Worm (Caenorhabditis elegans) whole organism, L1 larva: Measurements from ENCODE around the gene C50F7.5.

Experiments
- C04F5.9 ChIP-seq: sonication (generic microtip); optimal IDR thresholded peaks from 2 replicates; lab custom pipeline; 2016; ENCODE audit warnings: missing genetic modification characterization, missing compliant biosample characterization
- C34B4.2 ChIP-seq: sonication (generic microtip); optimal IDR thresholded peaks from 2 replicates; lab custom pipeline; 2017; ENCODE audit warnings: mild to moderate bottlenecking, missing genetic modification characterization, missing compliant biosample characterization
- alr-1 ChIP-seq: fragments of 200-800 bp; sonication (Bioruptor generic); optimal IDR thresholded peaks from 2 replicates; lab custom pipeline; 2018; ENCODE audit warnings: borderline replicate concordance, mild to moderate bottlenecking, missing genetic modification characterization, missing compliant biosample characterization
- ceh-8 ChIP-seq: fragments of 200-800 bp; sonication (Bioruptor generic); optimal IDR thresholded peaks from 2 replicates; lab custom pipeline; 2018; ENCODE audit warnings: mild to moderate bottlenecking, missing genetic modification characterization, moderate library complexity, missing compliant biosample characterization
- ceh-82 ChIP-seq, 3 experiments: fragments of 150-350 bp in 1 of 3; sonication (generic microtip) in 2 of 3; optimal IDR thresholded peaks; 2 replicates each; lab custom pipeline; 2014 to 2017; ENCODE audit warnings: missing biosample characterization in 3 of 3, missing genetic modification characterization in 3 of 3
- dsc-1 ChIP-seq: sonication (generic microtip); optimal IDR thresholded peaks from 2 replicates; lab custom pipeline; 2016; ENCODE audit warnings: mild to moderate bottlenecking, missing genetic modification characterization, missing compliant biosample characterization
- efl-1 ChIP-seq, 4 experiments: fragments of 150-350 bp; optimal IDR thresholded peaks in 3 of 4; peaks in 1 of 4; 1 replicate in 1 of 4; 2 replicates in 3 of 4; lab custom pipeline; 2014; ENCODE audit warnings: missing biosample characterization in 2 of 4, missing genetic modification characterization in 2 of 4, missing genetic modification reagents in 2 of 4
- efl-3 ChIP-seq: fragments of 200-800 bp; sonication (Bioruptor generic); optimal IDR thresholded peaks from 2 replicates; lab custom pipeline; 2018; ENCODE audit warnings: mild to moderate bottlenecking, missing genetic modification characterization, missing compliant biosample characterization
- elt-2 ChIP-seq: sonication (generic microtip); optimal IDR thresholded peaks from 2 replicates; lab custom pipeline; 2016; ENCODE audit warnings: missing genetic modification characterization, mild to moderate bottlenecking, inconsistent platforms, missing compliant biosample characterization, missing genetic modification reagents
- fkh-10 ChIP-seq: sonication (generic microtip); optimal IDR thresholded peaks from 2 replicates; lab custom pipeline; 2017; ENCODE audit warnings: missing biosample characterization, missing genetic modification reagents, missing genetic modification characterization
- fkh-8 ChIP-seq: sonication (generic microtip); optimal IDR thresholded peaks from 2 replicates; lab custom pipeline; 2016; ENCODE audit warnings: mild to moderate bottlenecking, missing genetic modification characterization, missing compliant biosample characterization
- fos-1 ChIP-seq: fragments of 150-350 bp; optimal IDR thresholded peaks from 2 replicates; lab custom pipeline; 2014; ENCODE audit warnings: missing biosample characterization, missing genetic modification characterization
- grh-1 ChIP-seq: fragments of 200-800 bp; sonication (Bioruptor generic); IDR thresholded peaks from 2 replicates; pipeline ENCODE4 v1.3.6; 2022; ENCODE audit warnings: missing genetic modification reagents, missing genetic modification characterization, missing compliant biosample characterization
- hlh-17 ChIP-seq: fragments of 200-800 bp; sonication (Bioruptor generic); optimal IDR thresholded peaks from 2 replicates; lab custom pipeline; 2018; ENCODE audit warnings: missing genetic modification characterization, mild to moderate bottlenecking, missing compliant biosample characterization, moderate library complexity, borderline replicate concordance
- hpl-2 ChIP-seq: fragments of 150-350 bp; optimal IDR thresholded peaks from 2 replicates; lab custom pipeline; 2014; ENCODE audit warnings: missing biosample characterization, missing genetic modification reagents, missing genetic modification characterization
- irx-1 ChIP-seq: sonication (generic microtip); optimal IDR thresholded peaks from 2 replicates; lab custom pipeline; 2016; ENCODE audit warnings: missing genetic modification characterization, missing compliant biosample characterization
- jun-1 ChIP-seq: fragments of 150-350 bp; optimal IDR thresholded peaks from 2 replicates; lab custom pipeline; 2014; ENCODE audit warnings: missing biosample characterization, missing genetic modification reagents, missing genetic modification characterization
- lin-13 ChIP-seq: fragments of 150-350 bp; optimal IDR thresholded peaks from 2 replicates; lab custom pipeline; 2014; ENCODE audit warnings: missing biosample characterization, missing genetic modification reagents, missing genetic modification characterization
- lin-14 ChIP-seq: fragments of 200-800 bp; sonication (Bioruptor generic); optimal IDR thresholded peaks from 2 replicates; lab custom pipeline; 2018; ENCODE audit warnings: mild to moderate bottlenecking, missing genetic modification characterization, moderate library complexity, missing compliant biosample characterization
- lin-35 ChIP-seq, 2 experiments: fragments of 150-350 bp; optimal IDR thresholded peaks; 2 replicates each; lab custom pipeline; 2014; ENCODE audit warnings: missing biosample characterization in 2 of 2, missing genetic modification characterization in 2 of 2, missing genetic modification reagents in 2 of 2
- lir-3 ChIP-seq: sonication (generic microtip); optimal IDR thresholded peaks from 2 replicates; lab custom pipeline; 2016; ENCODE audit warnings: mild to moderate bottlenecking, missing genetic modification characterization, moderate library complexity, missing compliant biosample characterization; ENCODE audit not compliant: poor library complexity
- lsy-2 ChIP-seq, 2 experiments: fragments of 150-350 bp; optimal IDR thresholded peaks; 2 replicates each; lab custom pipeline; 2014; ENCODE audit warnings: missing biosample characterization in 2 of 2, missing genetic modification characterization in 2 of 2
- mef-2 ChIP-seq: fragments of 150-350 bp; optimal IDR thresholded peaks from 2 replicates; lab custom pipeline; 2014; ENCODE audit warnings: missing biosample characterization, missing genetic modification characterization
- nhr-12 ChIP-seq: sonication (generic microtip); optimal IDR thresholded peaks from 2 replicates; lab custom pipeline; 2017; ENCODE audit warnings: missing biosample characterization, missing genetic modification characterization
- nhr-19 ChIP-seq: fragments of 200-800 bp; sonication (Bioruptor generic); conservative IDR thresholded peaks from 2 replicates; pipeline ENCODE4 v1.3.6; 2022; ENCODE audit warnings: missing genetic modification characterization, missing compliant biosample characterization
- nhr-20 ChIP-seq: sonication (generic microtip); optimal IDR thresholded peaks from 2 replicates; lab custom pipeline; 2016; ENCODE audit warnings: mild to moderate bottlenecking, missing genetic modification characterization, missing compliant biosample characterization
- nhr-47 ChIP-seq: sonication (generic microtip); optimal IDR thresholded peaks from 2 replicates; lab custom pipeline; 2016; ENCODE audit warnings: mild to moderate bottlenecking, missing genetic modification characterization, moderate library complexity, missing compliant biosample characterization
- nhr-71 ChIP-seq: sonication (generic microtip); optimal IDR thresholded peaks from 2 replicates; lab custom pipeline; 2016; ENCODE audit warnings: mild to moderate bottlenecking, missing genetic modification characterization, moderate library complexity, missing compliant biosample characterization
- nhr-76 ChIP-seq: sonication (generic microtip); optimal IDR thresholded peaks from 2 replicates; lab custom pipeline; 2017; ENCODE audit warnings: missing biosample characterization, missing genetic modification characterization
- nhr-85 ChIP-seq: sonication (generic microtip); peaks from one replicate; lab custom pipeline; 2016; ENCODE audit warnings: missing genetic modification characterization, inconsistent platforms, missing compliant biosample characterization
- pax-3 ChIP-seq: fragments of 200-800 bp; sonication (Bioruptor generic); optimal IDR thresholded peaks from 2 replicates; lab custom pipeline; 2018; ENCODE audit warnings: mild to moderate bottlenecking, missing genetic modification characterization, moderate library complexity, missing compliant biosample characterization
- pqm-1 ChIP-seq: sonication (generic microtip); optimal IDR thresholded peaks from 3 replicates; lab custom pipeline; 2017; ENCODE audit warnings: missing biosample characterization, missing genetic modification characterization
- rnt-1 ChIP-seq: sonication (generic microtip); optimal IDR thresholded peaks from 2 replicates; lab custom pipeline; 2016; ENCODE audit warnings: mild to moderate bottlenecking, missing genetic modification characterization, moderate library complexity, missing compliant biosample characterization
- sox-4 ChIP-seq: sonication (generic microtip); optimal IDR thresholded peaks from 2 replicates; lab custom pipeline; 2016; ENCODE audit warnings: missing genetic modification characterization, missing compliant biosample characterization
- sup-37 ChIP-seq: fragments of 200-800 bp; sonication (Bioruptor generic); optimal IDR thresholded peaks from 2 replicates; lab custom pipeline; 2018; ENCODE audit warnings: mild to moderate bottlenecking, missing genetic modification characterization, missing compliant biosample characterization
- tbx-2 ChIP-seq: sonication (generic microtip); optimal IDR thresholded peaks from 2 replicates; lab custom pipeline; 2016; ENCODE audit warnings: missing genetic modification characterization, missing compliant biosample characterization
- tlp-1 ChIP-seq: fragments of 150-350 bp; optimal IDR thresholded peaks from 2 replicates; lab custom pipeline; 2014; ENCODE audit warnings: missing biosample characterization, missing genetic modification characterization
- unc-98 ChIP-seq: fragments of 200-800 bp; sonication (Bioruptor generic); IDR thresholded peaks from 2 replicates; pipeline ENCODE4 v1.3.6; 2022; ENCODE audit warnings: missing genetic modification characterization, missing compliant biosample characterization
- zag-1 ChIP-seq: fragments of 150-350 bp; optimal IDR thresholded peaks from 2 replicates; lab custom pipeline; 2014; ENCODE audit warnings: missing biosample characterization, missing genetic modification characterization
- ztf-4 ChIP-seq: fragments of 150-350 bp; optimal IDR thresholded peaks from 2 replicates; lab custom pipeline; 2014; ENCODE audit warnings: missing biosample characterization, missing genetic modification characterization

Gene C50F7.5

DNA sequence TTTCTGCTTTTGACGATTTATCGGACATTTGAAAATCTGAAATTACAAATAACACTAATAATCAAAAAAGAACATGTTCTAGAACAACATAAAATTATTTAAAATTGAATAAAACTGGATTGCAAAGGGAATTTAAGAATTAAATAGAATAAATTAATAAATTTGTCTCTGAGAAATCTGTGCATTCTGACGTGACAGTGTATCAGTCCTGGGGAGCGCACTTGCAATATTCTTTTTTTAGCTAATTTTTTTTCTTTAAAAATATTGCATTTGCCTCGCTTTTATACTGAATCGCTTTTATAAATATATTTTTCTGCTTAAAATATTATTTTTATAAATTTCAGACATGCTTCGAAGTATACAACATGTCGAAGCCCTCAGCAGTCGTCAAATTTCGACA is 16.8 kb upstream of the C50F7.5 start, which contains the start of the genes mrpl-1, emc-6 and mrps-24 (continued):
- TF ChIP-seq efl-3 (GFP tag; lab: Kevin White, UChicago) (no peak), hlh-17 (GFP tag; lab: Kevin White, UChicago) (no peak), nhr-76 (tag; lab: Kevin White, UChicago) (no peak), fos-1 (tag; lab: Kevin White, UChicago) (no peak), nhr-47 (no peak), fkh-8 (peak; percentile 18), ceh-8 (GFP tag; lab: Kevin White, UChicago) (no peak), sup-37 (no peak), irx-1 (tag; lab: Kevin White, UChicago) (no peak), nhr-12 (tag; lab: Kevin White, UChicago) (no peak), hpl-2 (GFP tag; lab: Kevin White, UChicago) (no peak), nhr-19 (peak; percentile 58), pqm-1 (no peak), C34B4.2 (no peak), lsy-2 (tag; optimal IDR thresholded peaks at IDR 0.05; lab: Kevin White, UChicago) (peak; percentile 78 to 85), alr-1 (tag; lab: Kevin White, UChicago) (no peak), lin-13 (peak; percentile 37), unc-98 (GFP tag; lab: Robert Waterston, UW) (no peak), dsc-1 (tag; lab: Kevin White, UChicago) (peak; percentile 28), C04F5.9 (no peak), fkh-10 (GFP tag; lab: Kevin White, UChicago) (no peak), ceh-82 (tag; optimal IDR thresholded peaks at IDR 0.05; lab: Kevin White, UChicago) (peak in 2 of 3 experiments; percentile 50 to 55), mef-2 (tag; lab: Kevin White, UChicago) (no peak), rnt-1 (tag; lab: Kevin White, UChicago) (peak; percentile 53), lir-3 (peak; percentile 35), ztf-4 (tag; lab: Kevin White, UChicago) (no peak), tbx-2 (tag; lab: Kevin White, UChicago) (peak; percentile 56), zag-1 (tag; lab: Kevin White, UChicago) (no peak), nhr-85 (tag; lab: Kevin White, UChicago) (no peak), elt-2 (tag; lab: Kevin White, UChicago) (peak; percentile 3), grh-1 (no peak)

DNA sequence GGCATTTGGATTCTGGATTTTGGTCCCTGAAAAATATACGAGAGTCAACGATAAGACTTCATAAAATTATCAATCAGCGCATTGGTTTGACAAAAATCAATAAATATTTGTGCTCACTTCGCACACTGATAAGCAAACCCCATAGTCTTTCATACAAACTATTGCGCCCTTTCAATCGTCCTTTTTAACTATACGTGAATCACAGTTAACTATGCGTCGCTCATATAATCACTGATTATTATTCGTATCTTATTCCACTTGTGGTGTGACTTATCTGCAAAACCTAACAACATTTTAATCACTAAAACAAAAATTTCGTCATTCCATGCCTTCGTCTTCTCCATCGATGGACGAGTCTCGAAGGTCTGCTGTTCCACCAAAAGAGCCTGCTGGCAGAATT is 15.7 kb upstream of the C50F7.5 start, which contains the start of gene nhr-8:
nhr-8 (plus strand) TSS at position 160 of the 400 bp plus-strand sequence.
- TF ChIP-seq nhr-71 (tag; lab: Kevin White, UChicago) (peak; percentile 23), efl-3 (GFP tag; lab: Kevin White, UChicago) (no peak), pqm-1 (peak; percentile 33), sox-4 (tag; lab: Kevin White, UChicago) (no peak), jun-1 (peak; percentile 43), pax-3 (tag; lab: Kevin White, UChicago) (peak; percentile 4), elt-2 (tag; lab: Kevin White, UChicago) (peak; percentile 95), lin-14 (GFP tag; lab: Kevin White, UChicago) (no peak), nhr-85 (tag; lab: Kevin White, UChicago) (peak; percentile 14), nhr-20 (tag; lab: Kevin White, UChicago) (peak; percentile 5), efl-1 (optimal IDR thresholded peaks at IDR 0.05; lab: Kevin White, UChicago) (no peak), efl-1 (GFP tag; optimal IDR thresholded peaks at IDR 0.05 in 1 of 2; lab: Kevin White, UChicago) (peak in 1 of 2 experiments; percentile 36), tlp-1 (peak; percentile 21), lin-35 (GFP tag; optimal IDR thresholded peaks at IDR 0.05; lab: Kevin White, UChicago) (peak in 1 of 2 experiments; percentile 47)
